Worm (Caenorhabditis elegans) whole organism, L4 larva: ENCODE data around the gene sup-1.

ENCODE experiments used
- F10B5.3 ChIP-seq: sonication (generic microtip); optimal IDR thresholded peaks from 2 replicates; lab custom pipeline; 2016; ENCODE audit warnings: mild to moderate bottlenecking, missing genetic modification characterization, missing compliant biosample characterization
- F26F4.8 ChIP-seq: fragments of 200-800 bp; sonication (Bioruptor generic); conservative IDR thresholded peaks from 2 replicates; pipeline ENCODE4 v1.3.6; 2022; ENCODE audit warnings: missing genetic modification characterization, missing compliant biosample characterization
- F49E8.2 ChIP-seq: sonication (generic microtip); optimal IDR thresholded peaks from 2 replicates; lab custom pipeline; 2016; ENCODE audit warnings: missing compliant biosample characterization, mild to moderate bottlenecking, missing genetic modification characterization, borderline replicate concordance
- R02D3.7 ChIP-seq: fragments of 150-350 bp; sonication (generic microtip); optimal IDR thresholded peaks from 3 replicates; lab custom pipeline; 2014; ENCODE audit warnings: missing biosample characterization, missing genetic modification characterization
- Y5F2A.4 ChIP-seq: fragments of 200-800 bp; sonication (Bioruptor generic); optimal IDR thresholded peaks from 2 replicates; lab custom pipeline; 2018; ENCODE audit warnings: mild to moderate bottlenecking, missing genetic modification characterization, missing compliant biosample characterization
- Y75B8A.6 ChIP-seq: fragments of 200-800 bp; sonication (Bioruptor generic); IDR thresholded peaks from 2 replicates; pipeline ENCODE4 v1.3.6; 2022; ENCODE audit warnings: missing genetic modification reagents, missing genetic modification characterization, missing compliant biosample characterization
- aha-1 ChIP-seq: fragments of 150-350 bp; peaks from one replicate; lab custom pipeline; 2014; ENCODE audit warnings: missing biosample characterization, missing genetic modification characterization
- aly-2 ChIP-seq: sonication (generic microtip); optimal IDR thresholded peaks from 2 replicates; lab custom pipeline; 2018; ENCODE audit warnings: missing biosample characterization, missing genetic modification characterization
- ama-1 ChIP-seq: fragments of 150-350 bp; optimal IDR thresholded peaks from 2 replicates; lab custom pipeline; 2014; ENCODE audit warnings: inconsistent platforms, mixed read lengths
- ceh-62 ChIP-seq: sonication (generic microtip); optimal IDR thresholded peaks from 2 replicates; lab custom pipeline; 2017; ENCODE audit warnings: missing biosample characterization, missing genetic modification characterization
- cey-2 ChIP-seq: sonication (generic microtip); optimal IDR thresholded peaks from 3 replicates; lab custom pipeline; 2017; ENCODE audit warnings: missing genetic modification characterization, mild to moderate bottlenecking, missing compliant biosample characterization, antibody characterized with exemption, borderline replicate concordance; ENCODE audit not compliant: insufficient read depth
- daf-12 ChIP-seq: fragments of 150-350 bp; optimal IDR thresholded peaks from 2 replicates; lab custom pipeline; 2014; ENCODE audit warnings: missing biosample characterization, missing genetic modification reagents, missing genetic modification characterization
- dmd-6 ChIP-seq: fragments of 200-800 bp; sonication (Bioruptor generic); IDR thresholded peaks from 2 replicates; pipeline ENCODE4 v1.3.6; 2022; ENCODE audit warnings: missing genetic modification reagents, missing genetic modification characterization, missing compliant biosample characterization
- dmd-8 ChIP-seq: fragments of 200-800 bp; sonication (Bioruptor generic); IDR thresholded peaks from 2 replicates; pipeline ENCODE4 v1.3.6; 2022; ENCODE audit warnings: missing genetic modification characterization, missing compliant biosample characterization
- dmd-9 ChIP-seq: fragments of 200-800 bp; sonication (Bioruptor generic); IDR thresholded peaks from 2 replicates; pipeline ENCODE4 v1.3.6; 2022; ENCODE audit warnings: missing genetic modification reagents, missing genetic modification characterization, missing compliant biosample characterization
- dpl-1 ChIP-seq: fragments of 150-350 bp; optimal IDR thresholded peaks from 2 replicates; lab custom pipeline; 2014; ENCODE audit warnings: missing biosample characterization, missing genetic modification reagents, missing genetic modification characterization
- duxl-1 ChIP-seq: sonication (generic microtip); optimal IDR thresholded peaks from 2 replicates; lab custom pipeline; 2016; ENCODE audit warnings: mild to moderate bottlenecking, missing genetic modification characterization, moderate library complexity, missing compliant biosample characterization; ENCODE audit not compliant: poor library complexity
- dve-1 ChIP-seq: sonication (generic microtip); optimal IDR thresholded peaks from 2 replicates; lab custom pipeline; 2017; ENCODE audit warnings: antibody characterized with exemption, mild to moderate bottlenecking, missing genetic modification characterization, missing compliant biosample characterization; ENCODE audit not compliant: insufficient read depth
- fos-1 ChIP-seq: fragments of 150-350 bp; optimal IDR thresholded peaks from 2 replicates; lab custom pipeline; 2014; ENCODE audit warnings: missing biosample characterization, missing genetic modification characterization
- hif-1 ChIP-seq, 2 experiments: sonication (generic microtip); optimal IDR thresholded peaks; 2 replicates each; lab custom pipeline; 2016 to 2017; ENCODE audit warnings: missing compliant biosample characterization in 2 of 2, missing genetic modification characterization in 2 of 2, missing genetic modification reagents in 2 of 2, missing genotype in 2 of 2, mild to moderate bottlenecking in 1 of 2
- hlh-11 ChIP-seq: fragments of 200-800 bp; sonication (Bioruptor generic); optimal IDR thresholded peaks from 2 replicates; lab custom pipeline; 2018; ENCODE audit warnings: mild to moderate bottlenecking, missing genetic modification characterization, missing compliant biosample characterization
- hlh-30 ChIP-seq: sonication (generic microtip); optimal IDR thresholded peaks from 2 replicates; lab custom pipeline; 2017; ENCODE audit warnings: antibody characterized with exemption, mild to moderate bottlenecking, missing genetic modification characterization, missing compliant biosample characterization; ENCODE audit not compliant: insufficient read depth
- jun-1 ChIP-seq: fragments of 150-350 bp; optimal IDR thresholded peaks from 2 replicates; lab custom pipeline; 2014; ENCODE audit warnings: missing biosample characterization, missing genetic modification reagents, missing genetic modification characterization
- lin-39 ChIP-seq: fragments of 150-350 bp; optimal IDR thresholded peaks from 2 replicates; lab custom pipeline; 2014; ENCODE audit warnings: missing biosample characterization, missing genetic modification reagents, missing genetic modification characterization
- mdl-1 ChIP-seq, 2 experiments: fragments of 150-350 bp in 1 of 2; sonication (generic microtip) in 1 of 2; optimal IDR thresholded peaks; 2 replicates each; lab custom pipeline; 2014 to 2017; ENCODE audit warnings: missing biosample characterization in 2 of 2, missing genetic modification characterization in 2 of 2
- mep-1 ChIP-seq: fragments of 150-350 bp; sonication (generic microtip); optimal IDR thresholded peaks from 3 replicates; lab custom pipeline; 2014; ENCODE audit warnings: missing biosample characterization, missing genetic modification characterization
- mxl-3 ChIP-seq: fragments of 200-800 bp; sonication (Bioruptor generic); optimal IDR thresholded peaks from 2 replicates; lab custom pipeline; 2018; ENCODE audit warnings: mild to moderate bottlenecking, missing genetic modification characterization, missing compliant biosample characterization
- nhr-102 ChIP-seq: sonication (generic microtip); optimal IDR thresholded peaks from 2 replicates; lab custom pipeline; 2016; ENCODE audit warnings: mild to moderate bottlenecking, missing genetic modification characterization, moderate library complexity, missing compliant biosample characterization
- nhr-111 ChIP-seq: fragments of 200-800 bp; sonication (Bioruptor generic); optimal IDR thresholded peaks from 2 replicates; lab custom pipeline; 2018; ENCODE audit warnings: mild to moderate bottlenecking, missing genetic modification characterization, missing compliant biosample characterization
- nhr-237 ChIP-seq: sonication (generic microtip); optimal IDR thresholded peaks from 2 replicates; lab custom pipeline; 2017; ENCODE audit warnings: missing biosample characterization, missing genetic modification characterization
- nhr-25 ChIP-seq: sonication (generic microtip); optimal IDR thresholded peaks from 2 replicates; lab custom pipeline; 2017; ENCODE audit warnings: missing genetic modification characterization, mild to moderate bottlenecking, missing compliant biosample characterization, antibody characterized with exemption, moderate library complexity, borderline replicate concordance; ENCODE audit not compliant: insufficient read depth
- nhr-28 ChIP-seq: fragments of 150-350 bp; optimal IDR thresholded peaks from 2 replicates; lab custom pipeline; 2014; ENCODE audit warnings: missing biosample characterization, missing genetic modification characterization
- nhr-41 ChIP-seq: fragments of 200-800 bp; sonication (Bioruptor generic); IDR thresholded peaks from 2 replicates; pipeline ENCODE4 v1.3.6; 2022; ENCODE audit warnings: missing genetic modification reagents, missing genetic modification characterization, missing compliant biosample characterization
- nhr-77 ChIP-seq: fragments of 150-350 bp; optimal IDR thresholded peaks from 2 replicates; lab custom pipeline; 2014; ENCODE audit warnings: missing biosample characterization, missing genetic modification characterization
- pha-4 ChIP-seq, 2 experiments: fragments of 150-350 bp in 1 of 2; fragments of 200-800 bp in 1 of 2; sonication (Bioruptor generic) in 1 of 2; IDR thresholded peaks in 1 of 2; optimal IDR thresholded peaks in 1 of 2; 2 replicates each; pipeline versions ENCODE4 v1.3.6 to Lab custom; 2014 to 2022; ENCODE audit warnings: missing genetic modification characterization in 2 of 2, missing genetic modification reagents in 2 of 2, missing biosample characterization in 1 of 2, missing compliant biosample characterization in 1 of 2
- pqm-1 ChIP-seq: sonication (generic microtip); optimal IDR thresholded peaks from 2 replicates; lab custom pipeline; 2017; ENCODE audit warnings: missing biosample characterization, missing genetic modification characterization
- set-16 ChIP-seq: fragments of 200-800 bp; sonication (Bioruptor generic); IDR thresholded peaks from 2 replicates; pipeline ENCODE4 v1.3.6; 2022; ENCODE audit warnings: missing genetic modification reagents, missing genetic modification characterization, missing compliant biosample characterization
- snpc-1.2 ChIP-seq: fragments of 200-800 bp; sonication (Bioruptor generic); IDR thresholded peaks from 2 replicates; pipeline ENCODE4 v1.3.6; 2022; ENCODE audit warnings: missing genetic modification reagents, missing genetic modification characterization, missing compliant biosample characterization
- spr-1 ChIP-seq: sonication (generic microtip); optimal IDR thresholded peaks from 2 replicates; lab custom pipeline; 2016; ENCODE audit warnings: mild to moderate bottlenecking, missing genetic modification characterization, missing compliant biosample characterization
- tra-1 ChIP-seq: fragments of 200-800 bp; sonication (Bioruptor generic); IDR thresholded peaks from 2 replicates; pipeline ENCODE4 v1.3.6; 2022; ENCODE audit warnings: missing genetic modification reagents, missing genetic modification characterization, missing compliant biosample characterization
- unc-130 ChIP-seq: sonication (generic microtip); optimal IDR thresholded peaks from 2 replicates; lab custom pipeline; 2016; ENCODE audit warnings: missing genetic modification reagents, missing genetic modification characterization, missing compliant biosample characterization
- unc-39 ChIP-seq: sonication (generic microtip); optimal IDR thresholded peaks from 2 replicates; lab custom pipeline; 2017; ENCODE audit warnings: missing biosample characterization, missing genetic modification characterization
- unc-62 ChIP-seq, 3 experiments: fragments of 150-350 bp in 1 of 3; sonication (generic microtip); optimal IDR thresholded peaks in 2 of 3; peaks in 1 of 3; 1 replicate in 1 of 3; 2 replicates in 2 of 3; lab custom pipeline; 2014 to 2017; ENCODE audit warnings: missing biosample characterization in 3 of 3, missing genetic modification characterization in 3 of 3, missing genetic modification reagents in 3 of 3, missing genotype in 1 of 3
- vab-7 ChIP-seq: fragments of 200-800 bp; sonication (Bioruptor generic); IDR thresholded peaks from 2 replicates; pipeline ENCODE4 v1.3.6; 2022; ENCODE audit warnings: missing genetic modification reagents, missing genetic modification characterization, missing compliant biosample characterization
- zip-11 ChIP-seq: fragments of 200-800 bp; sonication (Bioruptor generic); IDR thresholded peaks from 2 replicates; pipeline ENCODE4 v1.3.6; 2022; ENCODE audit warnings: missing genetic modification characterization, missing compliant biosample characterization
- ztf-7 ChIP-seq: fragments of 150-350 bp; optimal IDR thresholded peaks from 2 replicates; lab custom pipeline; 2014; ENCODE audit warnings: missing biosample characterization, missing genetic modification characterization

The sup-1 gene

ce11 chrIII:11742191-11742590, 4.8 kb upstream of the sup-1 start:
- TF ChIP-seq spr-1 (tag; lab: Kevin White, UChicago) (no peak), dve-1 (tag; lab: Kevin White, UChicago) (no peak), nhr-102 (tag; lab: Kevin White, UChicago) (no peak), snpc-1.2 (GFP tag; lab: Robert Waterston, UW) (no peak), duxl-1 (tag; lab: Kevin White, UChicago) (no peak)
- TF ChIP-seq, all 104 proteins: peak for 0

- no peak for TF ChIP-seq dmd-8 (GFP tag; lab: Robert Waterston, UW)
- TF ChIP-seq set-16 (GFP tag; lab: Robert Waterston, UW) = no peak
- peak; percentile 3 for TF ChIP-seq dpl-1 (GFP tag; lab: Kevin White, UChicago)
- TF ChIP-seq fos-1 (tag; lab: Kevin White, UChicago) = no peak
- no peak for TF ChIP-seq F26F4.8 (GFP tag; lab: Robert Waterston, UW)
- peak; percentile 46 for TF ChIP-seq aha-1 (tag; lab: Kevin White, UChicago)
- TF ChIP-seq unc-62 (GFP tag; optimal IDR thresholded peaks at IDR 0.05 in 1 of 2; lab: Kevin White, UChicago) = no peak
- TF ChIP-seq unc-62 (tag; optimal IDR thresholded peaks at IDR 0.05; lab: Kevin White, UChicago) = no peak
- no peak for TF ChIP-seq spr-1 (tag; lab: Kevin White, UChicago)
- TF ChIP-seq hif-1 (tag; optimal IDR thresholded peaks at IDR 0.05; lab: Kevin White, UChicago) = no peak
- no peak for TF ChIP-seq mdl-1 (tag; optimal IDR thresholded peaks at IDR 0.05; lab: Kevin White, UChicago)
- no peak for TF ChIP-seq pha-4 (GFP tag; IDR thresholded peaks at IDR 0.05; lab: Robert Waterston, UW)
- peak; percentile 71 for TF ChIP-seq pha-4 (tag; optimal IDR thresholded peaks at IDR 0.05; lab: Kevin White, UChicago)
- TF ChIP-seq nhr-25 (tag; lab: Kevin White, UChicago) = no peak
- no peak for TF ChIP-seq F10B5.3 (tag; lab: Kevin White, UChicago)
- TF ChIP-seq, all 104 proteins: peak for 3
Observed at ce11 chrIII:11740868-11741267, 3.4 kb upstream of the sup-1 start.

ce11 chrIII:11738482-11738881, 1.1 kb upstream of the sup-1 start:
- TF ChIP-seq jun-1 (tag; lab: Kevin White, UChicago) (no peak), dmd-6 (peak; percentile 36), nhr-28 (tag; lab: Kevin White, UChicago) (peak; percentile 25), nhr-237 (tag; lab: Kevin White, UChicago) (no peak), aly-2 (tag; lab: Kevin White, UChicago) (no peak), pqm-1 (tag; lab: Kevin White, UChicago) (no peak), mep-1 (peak; percentile 30), daf-12 (tag; lab: Kevin White, UChicago) (no peak), nhr-77 (no peak), ama-1 (no peak), nhr-111 (no peak), mxl-3 (GFP tag; lab: Kevin White, UChicago) (no peak), cey-2 (tag; lab: Kevin White, UChicago) (no peak), unc-62 (GFP tag; optimal IDR thresholded peaks at IDR 0.05 in 1 of 2; lab: Kevin White, UChicago) (peak in 1 of 2 experiments; percentile 65), unc-62 (tag; optimal IDR thresholded peaks at IDR 0.05; lab: Kevin White, UChicago) (no peak), unc-130 (GFP tag; lab: Kevin White, UChicago) (no peak), vab-7 (GFP tag; lab: Robert Waterston, UW) (no peak), F49E8.2 (tag; lab: Kevin White, UChicago) (no peak), hlh-11 (tag; lab: Kevin White, UChicago) (peak; percentile 53), hlh-30 (peak; percentile 87), tra-1 (no peak), zip-11 (GFP tag; lab: Robert Waterston, UW) (no peak), dve-1 (tag; lab: Kevin White, UChicago) (peak; percentile 6), spr-1 (tag; lab: Kevin White, UChicago) (no peak), ztf-7 (tag; lab: Kevin White, UChicago) (no peak), ceh-62 (no peak), lin-39 (peak; percentile 42), nhr-41 (GFP tag; lab: Robert Waterston, UW) (no peak), dmd-9 (GFP tag; lab: Robert Waterston, UW) (no peak), Y75B8A.6 (GFP tag; lab: Robert Waterston, UW) (no peak), unc-39 (tag; lab: Kevin White, UChicago) (no peak), R02D3.7 (tag; lab: Kevin White, UChicago) (no peak), Y5F2A.4 (GFP tag; lab: Kevin White, UChicago) (no peak)
